Fruit fly (Drosophila melanogaster) S2 (cell line): ENCODE data around the gene IntS14.

Source experiments
- CG8478 ChIP-seq: fragments of >200 bp; optimal IDR thresholded peaks from 2 replicates; lab custom pipeline; 2018
- CTCF ChIP-seq, 2 experiments: fragments of >200 bp; optimal IDR thresholded peaks; 2 replicates each; lab custom pipeline; 2018

DNA sequence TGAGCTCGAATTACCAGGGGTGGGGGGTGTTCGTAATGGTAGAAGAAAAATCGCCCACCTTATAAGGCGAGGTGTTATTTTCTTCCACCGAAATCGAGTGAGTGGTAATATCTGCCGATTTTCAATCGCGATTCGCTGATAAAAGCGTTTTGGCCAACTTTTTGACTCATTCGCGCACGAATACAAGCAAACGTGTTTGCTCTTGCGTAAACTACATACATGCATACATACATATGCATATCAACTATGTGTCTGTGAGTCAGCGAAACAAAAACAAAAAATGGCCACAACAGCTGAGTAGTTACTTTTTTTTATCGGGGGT, 6.9 kb upstream of the IntS14 start:
- no peak for TF ChIP-seq CG8478 (lab: Kevin White, UChicago)
- no peak for TF ChIP-seq CTCF (optimal IDR thresholded peaks at IDR 0.05; lab: Kevin White, UChicago)
